Worm (Caenorhabditis elegans) whole organism, mixed stage, embryonic: ENCODE results near the gene cyp-33C11.
A peak's percentile ranks its signal among the peaks of the same experiment; 100 is the strongest.

ENCODE experiments used
- M03D4.4 ChIP-seq: sonication (generic microtip); optimal IDR thresholded peaks from 2 replicates; lab custom pipeline; 2017; ENCODE audit warnings: mild to moderate bottlenecking, missing genetic modification characterization, missing compliant biosample characterization
- bed-3 ChIP-seq: fragments of 200-800 bp; sonication (Bioruptor generic); optimal IDR thresholded peaks from 3 replicates; lab custom pipeline; 2018; ENCODE audit warnings: mild to moderate bottlenecking, missing genetic modification characterization, moderate library complexity, missing compliant biosample characterization
- blmp-1 ChIP-seq: fragments of 150-350 bp; optimal IDR thresholded peaks from 2 replicates; lab custom pipeline; 2014; ENCODE audit warnings: missing biosample characterization, missing genetic modification characterization
- ceh-39 ChIP-seq: fragments of 150-350 bp; optimal IDR thresholded peaks from 2 replicates; lab custom pipeline; 2014; ENCODE audit warnings: missing biosample characterization, missing genetic modification characterization
- ceh-43 ChIP-seq: fragments of 200-800 bp; sonication (Bioruptor generic); optimal IDR thresholded peaks from 2 replicates; lab custom pipeline; 2018; ENCODE audit warnings: mild to moderate bottlenecking, missing genetic modification characterization, moderate library complexity, missing compliant biosample characterization
- ceh-83 ChIP-seq: fragments of 200-800 bp; sonication (Bioruptor generic); optimal IDR thresholded peaks from 2 replicates; lab custom pipeline; 2018; ENCODE audit warnings: mild to moderate bottlenecking, missing genetic modification characterization, missing compliant biosample characterization
- ces-1 ChIP-seq: fragments of 150-350 bp; optimal IDR thresholded peaks from 2 replicates; lab custom pipeline; 2014; ENCODE audit warnings: missing biosample characterization, missing genetic modification reagents, missing genetic modification characterization
- cnd-1 ChIP-seq: fragments of 200-800 bp; sonication (Bioruptor generic); optimal IDR thresholded peaks from 2 replicates; lab custom pipeline; 2018; ENCODE audit warnings: mild to moderate bottlenecking, missing genetic modification characterization, missing compliant biosample characterization
- drap-1 ChIP-seq: fragments of 200-800 bp; sonication (Bioruptor generic); optimal IDR thresholded peaks from 3 replicates; lab custom pipeline; 2018; ENCODE audit warnings: mild to moderate bottlenecking, missing genetic modification characterization, missing compliant biosample characterization
- elt-1 ChIP-seq: sonication (generic microtip); optimal IDR thresholded peaks from 2 replicates; lab custom pipeline; 2017; ENCODE audit warnings: missing genetic modification characterization, mild to moderate bottlenecking, missing compliant biosample characterization, antibody characterized with exemption, moderate library complexity, borderline replicate concordance; ENCODE audit not compliant: insufficient read depth
- elt-3 ChIP-seq: fragments of 150-350 bp; optimal IDR thresholded peaks from 2 replicates; lab custom pipeline; 2014; ENCODE audit warnings: missing biosample characterization, missing genetic modification characterization
- flh-1 ChIP-seq: fragments of 200-800 bp; sonication (Bioruptor generic); optimal IDR thresholded peaks from 2 replicates; lab custom pipeline; 2018; ENCODE audit warnings: mild to moderate bottlenecking, missing genetic modification characterization, moderate library complexity, missing compliant biosample characterization
- ham-2 ChIP-seq: fragments of 200-800 bp; sonication (Bioruptor generic); optimal IDR thresholded peaks from 2 replicates; lab custom pipeline; 2018; ENCODE audit warnings: mild to moderate bottlenecking, missing genetic modification characterization, missing compliant biosample characterization
- hlh-1 ChIP-seq: fragments of 150-350 bp; optimal IDR thresholded peaks from 2 replicates; lab custom pipeline; 2014; ENCODE audit warnings: missing biosample characterization, missing genetic modification reagents, missing genetic modification characterization
- lin-32 ChIP-seq: fragments of 200-800 bp; sonication (Bioruptor generic); optimal IDR thresholded peaks from 2 replicates; lab custom pipeline; 2018; ENCODE audit warnings: mild to moderate bottlenecking, missing genetic modification characterization, missing compliant biosample characterization
- lsy-2 ChIP-seq: fragments of 150-350 bp; optimal IDR thresholded peaks from 2 replicates; lab custom pipeline; 2014; ENCODE audit warnings: missing biosample characterization, missing genetic modification characterization
- mab-5 ChIP-seq: fragments of 150-350 bp; optimal IDR thresholded peaks from 2 replicates; lab custom pipeline; 2014; ENCODE audit warnings: missing biosample characterization, missing genetic modification characterization
- mep-1 ChIP-seq: fragments of 150-350 bp; optimal IDR thresholded peaks from 2 replicates; lab custom pipeline; 2017; ENCODE audit warnings: missing biosample characterization, missing genetic modification reagents, missing genetic modification characterization, inconsistent platforms
- mls-2 ChIP-seq: sonication (generic microtip); optimal IDR thresholded peaks from 2 replicates; lab custom pipeline; 2016; ENCODE audit warnings: mild to moderate bottlenecking, missing genetic modification characterization, moderate library complexity, missing compliant biosample characterization
- nhr-12 ChIP-seq: fragments of 150-350 bp; optimal IDR thresholded peaks from 2 replicates; lab custom pipeline; 2014; ENCODE audit warnings: missing biosample characterization, missing genetic modification characterization
- nhr-237 ChIP-seq: fragments of 150-350 bp; optimal IDR thresholded peaks from 2 replicates; lab custom pipeline; 2014; ENCODE audit warnings: missing biosample characterization, missing genetic modification characterization
- nhr-28 ChIP-seq: fragments of 150-350 bp; optimal IDR thresholded peaks from 2 replicates; lab custom pipeline; 2014; ENCODE audit warnings: missing biosample characterization, missing genetic modification characterization
- nhr-76 ChIP-seq: sonication (generic microtip); optimal IDR thresholded peaks from 2 replicates; lab custom pipeline; 2017; ENCODE audit warnings: missing biosample characterization, missing genetic modification characterization
- pha-4 ChIP-seq: fragments of 150-350 bp; optimal IDR thresholded peaks from 2 replicates; lab custom pipeline; 2018; ENCODE audit warnings: missing biosample characterization, missing genetic modification reagents, missing genetic modification characterization
- sem-2 ChIP-seq: fragments of 200-800 bp; sonication (Bioruptor generic); optimal IDR thresholded peaks from 2 replicates; lab custom pipeline; 2018; ENCODE audit warnings: mild to moderate bottlenecking, missing genetic modification characterization, missing compliant biosample characterization
- snpc-4 ChIP-seq: fragments of 150-350 bp; optimal IDR thresholded peaks from 2 replicates; lab custom pipeline; 2014; ENCODE audit warnings: missing biosample characterization, missing genetic modification characterization
- tbx-8 ChIP-seq: fragments of 200-800 bp; sonication (Bioruptor generic); optimal IDR thresholded peaks from 2 replicates; lab custom pipeline; 2018; ENCODE audit warnings: mild to moderate bottlenecking, missing genetic modification characterization, moderate library complexity, missing compliant biosample characterization
- unc-120 ChIP-seq: sonication (generic microtip); optimal IDR thresholded peaks from 2 replicates; lab custom pipeline; 2017; ENCODE audit warnings: missing genetic modification characterization, missing compliant biosample characterization; ENCODE audit not compliant: poor library complexity, severe bottlenecking
- unc-39 ChIP-seq: fragments of 150-350 bp; optimal IDR thresholded peaks from 2 replicates; lab custom pipeline; 2014; ENCODE audit warnings: missing biosample characterization, missing genetic modification characterization
- unc-62 ChIP-seq: fragments of 150-350 bp; optimal IDR thresholded peaks from 2 replicates; lab custom pipeline; 2014; ENCODE audit warnings: missing biosample characterization, missing genetic modification reagents, missing genetic modification characterization
- zip-8 ChIP-seq: fragments of 150-350 bp; optimal IDR thresholded peaks from 2 replicates; lab custom pipeline; 2014; ENCODE audit warnings: missing biosample characterization, missing genetic modification characterization
- ztf-11 ChIP-seq: fragments of 150-350 bp; optimal IDR thresholded peaks from 2 replicates; lab custom pipeline; 2014; ENCODE audit warnings: missing biosample characterization, missing genetic modification characterization

The cyp-33C11 gene

DNA sequence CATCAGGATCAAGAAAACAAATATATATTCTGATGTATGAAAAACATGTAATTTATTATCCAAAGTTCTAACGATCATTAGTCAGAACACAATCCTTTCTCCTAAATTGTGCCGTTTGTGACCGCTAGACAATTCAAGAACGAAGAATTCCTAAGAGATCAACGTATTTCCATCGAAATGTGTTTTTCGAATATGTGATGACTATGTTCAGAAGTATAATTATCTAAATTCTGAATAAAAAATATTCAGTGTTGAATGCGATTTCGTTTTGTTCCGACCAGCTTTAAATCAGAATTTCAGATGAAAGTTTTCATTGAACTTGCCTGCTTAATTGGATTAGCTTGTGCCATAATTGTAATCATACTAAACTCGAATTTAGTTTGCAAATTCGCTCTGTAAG is 10.5 kb downstream of the cyp-33C11 start, which contains the start of gene srbc-37:
TSS of gene srbc-37 (plus strand) at position 301 of the 400 bp plus-strand sequence.
- TF ChIP-seq sem-2 (GFP tag; lab: Kevin White, UChicago) (no peak), elt-3 (tag; lab: Kevin White, UChicago) (no peak), elt-1 (no peak), blmp-1 (tag; lab: Kevin White, UChicago) (no peak), ham-2 (GFP tag; lab: Kevin White, UChicago) (no peak), tbx-8 (GFP tag; lab: Kevin White, UChicago) (no peak), ces-1 (no peak), ztf-11 (no peak), unc-39 (tag; lab: Kevin White, UChicago) (no peak), unc-120 (tag; lab: Kevin White, UChicago) (no peak), nhr-237 (tag; lab: Kevin White, UChicago) (no peak), snpc-4 (tag; lab: Kevin White, UChicago) (no peak), mep-1 (tag; lab: Kevin White, UChicago) (no peak), drap-1 (GFP tag; lab: Kevin White, UChicago) (no peak), nhr-28 (tag; lab: Kevin White, UChicago) (no peak)

DNA sequence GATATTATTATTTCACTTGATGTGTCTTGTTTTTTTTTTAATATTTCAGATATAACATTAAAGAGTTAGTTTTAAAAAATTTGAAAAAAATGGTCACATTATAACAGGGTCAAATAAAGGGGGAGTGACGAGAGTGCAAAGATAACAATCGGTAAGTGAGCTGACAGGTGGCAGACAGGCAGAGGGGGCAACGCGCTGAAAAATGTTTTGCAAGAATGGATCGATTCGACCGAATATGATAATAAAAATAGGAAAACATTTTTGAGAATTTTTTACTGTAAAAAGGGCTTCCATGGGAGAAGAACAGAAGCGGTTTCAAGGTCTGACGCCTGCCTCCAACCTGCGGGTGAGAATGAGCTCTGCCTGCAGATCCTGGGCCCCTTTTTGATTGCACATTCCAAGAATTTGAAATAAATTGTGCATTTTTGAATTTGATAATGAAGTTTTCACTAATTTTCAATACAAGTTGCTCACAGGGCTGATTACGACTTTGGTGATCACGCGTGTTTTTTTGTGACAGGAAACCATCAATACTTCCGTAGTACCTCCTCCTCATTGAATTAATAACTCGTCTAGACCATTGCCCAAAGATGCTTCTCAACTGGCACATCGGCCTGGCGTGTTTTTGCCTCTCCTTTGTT is 13.2 kb downstream of the cyp-33C11 start, which contains the start of the genes ugt-29 and srx-5:
TSS of gene ugt-29 (minus strand) at position 101 of the 641 bp plus-strand sequence.
TSS of gene srx-5 (plus strand) at position 591 of the 641 bp plus-strand sequence.
- no peak for TF ChIP-seq drap-1 (GFP tag; lab: Kevin White, UChicago)
- TF ChIP-seq, all 35 proteins: peak for 0

DNA sequence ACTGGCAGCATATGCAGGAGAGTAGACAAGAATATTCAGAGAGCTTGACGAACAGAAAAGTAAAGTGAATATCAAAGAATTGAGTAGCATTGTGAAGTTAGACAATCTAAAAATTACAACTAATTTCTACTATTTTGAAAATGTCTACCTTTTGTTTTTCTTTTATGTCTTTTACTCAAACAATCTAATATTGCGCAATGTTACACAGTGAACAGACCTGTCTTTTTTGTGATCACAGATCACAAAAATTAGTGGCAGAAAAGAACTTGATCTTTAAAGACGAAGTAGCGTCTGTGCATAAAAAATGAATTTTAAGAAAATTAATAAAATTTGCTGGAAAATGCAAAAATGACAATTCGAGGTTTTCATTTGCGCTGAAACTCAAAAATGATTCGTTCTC is 13.7 kb downstream of the cyp-33C11 start:
- TF ChIP-seq zip-8 (tag; lab: Kevin White, UChicago) (peak; percentile 74), M03D4.4 (tag; lab: Kevin White, UChicago) (no peak)

DNA sequence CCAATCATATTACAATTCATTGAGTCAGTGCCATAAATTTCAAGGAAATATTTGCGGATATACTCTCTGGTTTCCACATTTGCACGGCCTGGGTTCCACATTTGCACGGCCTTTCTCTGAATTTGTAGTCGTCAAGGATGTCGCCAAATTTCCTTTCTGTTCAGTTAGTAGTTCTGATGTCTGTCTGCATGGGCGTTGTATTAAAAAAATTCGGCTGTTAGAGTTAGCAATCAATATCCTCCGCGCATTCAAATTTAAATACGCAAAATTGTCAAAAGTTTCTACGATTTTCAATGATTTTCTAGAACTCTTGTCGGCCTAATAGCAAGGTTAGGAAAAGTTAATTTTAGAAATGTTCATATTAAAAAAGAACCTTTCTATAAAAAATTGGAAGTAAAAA is 16.9 kb downstream of the cyp-33C11 start, which contains the start of gene srj-52:
TSS of gene srj-52 (minus strand) at position 101 of the 400 bp plus-strand sequence.
- TF ChIP-seq elt-3 (tag; lab: Kevin White, UChicago) = no peak
- no peak for TF ChIP-seq ceh-39 (tag; lab: Kevin White, UChicago)
- no peak for TF ChIP-seq zip-8 (tag; lab: Kevin White, UChicago)
- no peak for TF ChIP-seq nhr-28 (tag; lab: Kevin White, UChicago)
- TF ChIP-seq mep-1 (tag; lab: Kevin White, UChicago) = no peak
- TF ChIP-seq ceh-83 (GFP tag; lab: Kevin White, UChicago) = no peak
- no peak for TF ChIP-seq mls-2 (tag; lab: Kevin White, UChicago)
- no peak for TF ChIP-seq nhr-76
- no peak for TF ChIP-seq drap-1 (GFP tag; lab: Kevin White, UChicago)
- TF ChIP-seq snpc-4 (tag; lab: Kevin White, UChicago) = no peak
- TF ChIP-seq lsy-2 (tag; lab: Kevin White, UChicago) = no peak
- TF ChIP-seq bed-3 (GFP tag; lab: Kevin White, UChicago) = no peak
- no peak for TF ChIP-seq flh-1 (GFP tag; lab: Kevin White, UChicago)
- no peak for TF ChIP-seq tbx-8 (GFP tag; lab: Kevin White, UChicago)

DNA sequence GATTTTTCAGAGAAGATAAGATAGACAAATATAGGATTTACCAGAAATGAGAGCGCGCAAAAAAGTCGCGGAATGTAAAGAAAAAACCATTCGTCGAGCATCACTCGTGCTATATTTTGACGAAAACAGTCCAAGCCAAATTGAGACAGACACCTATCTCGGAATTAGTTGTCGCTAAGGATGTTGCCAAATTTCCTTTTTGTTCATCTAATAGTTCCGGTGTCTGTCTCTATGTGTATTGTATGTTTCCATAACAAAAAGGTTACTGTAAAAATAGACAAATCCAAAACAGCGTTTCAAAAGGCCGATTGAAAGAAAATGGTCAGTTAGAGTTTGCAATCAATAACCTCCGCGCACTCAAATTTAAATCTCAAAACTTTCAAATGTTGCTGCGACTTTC is 18.2 kb downstream of the cyp-33C11 start, which contains the start of gene srj-53:
TSS of gene srj-53 (minus strand) at position 101 of the 400 bp plus-strand sequence.
- TF ChIP-seq elt-3 (tag; lab: Kevin White, UChicago) (no peak), ham-2 (GFP tag; lab: Kevin White, UChicago) (no peak), pha-4 (tag; lab: Kevin White, UChicago) (no peak), lin-32 (GFP tag; lab: Kevin White, UChicago) (no peak), hlh-1 (tag; lab: Kevin White, UChicago) (no peak), ceh-83 (GFP tag; lab: Kevin White, UChicago) (no peak), mls-2 (tag; lab: Kevin White, UChicago) (no peak), mab-5 (no peak), sem-2 (GFP tag; lab: Kevin White, UChicago) (no peak), ceh-43 (GFP tag; lab: Kevin White, UChicago) (no peak), unc-62 (GFP tag; lab: Kevin White, UChicago) (no peak), unc-120 (tag; lab: Kevin White, UChicago) (no peak), nhr-28 (tag; lab: Kevin White, UChicago) (no peak), ces-1 (no peak), ztf-11 (no peak), cnd-1 (tag; lab: Kevin White, UChicago) (no peak), nhr-76 (no peak), lsy-2 (tag; lab: Kevin White, UChicago) (no peak), nhr-12 (no peak), blmp-1 (tag; lab: Kevin White, UChicago) (no peak)
